Fruit fly (Drosophila melanogaster) whole organism, embryonic: Measurements from ENCODE around the gene Mink.

Experiments
- BEAF-32 ChIP-seq: fragments of 200-800 bp; sonication (Bioruptor generic); optimal IDR thresholded peaks from 3 replicates; lab custom pipeline; 2017; ENCODE audit warnings: missing biosample characterization, missing genetic modification characterization, mild to moderate bottlenecking, moderate library complexity, missing genetic modification reagents
- CG10366 ChIP-seq: fragments of 200-800 bp; sonication (Bioruptor generic); IDR thresholded peaks from 2 replicates; pipeline ENCODE4 v1.3.6; 2022; ENCODE audit warnings: missing biosample characterization, missing genetic modification characterization
- CG11504 ChIP-seq: fragments of 200-800 bp; sonication (Bioruptor generic); optimal IDR thresholded peaks from 3 replicates; lab custom pipeline; 2019; ENCODE audit warnings: missing biosample characterization, mild to moderate bottlenecking, missing genetic modification characterization, moderate library complexity
- CG12071 ChIP-seq: fragments of 200-800 bp; sonication (Bioruptor generic); optimal IDR thresholded peaks from 3 replicates; lab custom pipeline; 2018; ENCODE audit warnings: missing biosample characterization, mild to moderate bottlenecking, missing genetic modification characterization
- CG12391 ChIP-seq: fragments of 200-800 bp; sonication (Bioruptor generic); optimal IDR thresholded peaks from 3 replicates; lab custom pipeline; 2018; ENCODE audit warnings: missing biosample characterization, mild to moderate bottlenecking, missing genetic modification characterization, moderate library complexity
- CG14441 ChIP-seq: fragments of 200-800 bp; sonication (Bioruptor generic); IDR thresholded peaks from 2 replicates; pipeline ENCODE4 v1.3.6; 2022; ENCODE audit warnings: missing biosample characterization, missing genetic modification characterization
- CG14667 ChIP-seq: fragments of 200-800 bp; sonication (Bioruptor generic); IDR thresholded peaks from 2 replicates; pipeline ENCODE4 v1.3.6; 2022; ENCODE audit warnings: missing biosample characterization, missing genetic modification characterization
- CG17186 ChIP-seq: fragments of 200-800 bp; sonication (Bioruptor generic); optimal IDR thresholded peaks from 3 replicates; lab custom pipeline; 2017; ENCODE audit warnings: missing biosample characterization, missing genetic modification reagents, missing genetic modification characterization
- CG18262 ChIP-seq: fragments of 200-800 bp; optimal IDR thresholded peaks from 3 replicates; lab custom pipeline; 2019; ENCODE audit warnings: missing biosample characterization, mild to moderate bottlenecking, missing genetic modification characterization, moderate library complexity
- CG31224 ChIP-seq: fragments of 200-800 bp; sonication (Bioruptor generic); IDR thresholded peaks from 2 replicates; pipeline ENCODE4 v1.3.6; 2022; ENCODE audit warnings: missing biosample characterization, missing genetic modification characterization
- CG31441 ChIP-seq: fragments of 200-800 bp; sonication (Bioruptor generic); IDR thresholded peaks from 2 replicates; pipeline ENCODE4 v1.3.6; 2022; ENCODE audit warnings: missing biosample characterization, missing genetic modification characterization
- CG34224 ChIP-seq: fragments of 200-800 bp; sonication (Bioruptor generic); IDR thresholded peaks from 3 replicates; pipeline ENCODE4 v1.3.6; 2022; ENCODE audit warnings: missing biosample characterization, missing genetic modification characterization; ENCODE audit not compliant: partially characterized antibody
- CG3847 ChIP-seq: fragments of 200-800 bp; sonication (Bioruptor generic); IDR thresholded peaks from 2 replicates; pipeline ENCODE4 v1.3.6; 2022; ENCODE audit warnings: missing biosample characterization, missing genetic modification characterization
- CG8359 ChIP-seq: fragments of 200-800 bp; sonication (Bioruptor generic); optimal IDR thresholded peaks from 2 replicates; lab custom pipeline; 2017; ENCODE audit warnings: missing biosample characterization, mild to moderate bottlenecking, missing genetic modification characterization, borderline replicate concordance
- CG9727 ChIP-seq: fragments of 200-800 bp; sonication (Bioruptor generic); optimal IDR thresholded peaks from 3 replicates; lab custom pipeline; 2017; ENCODE audit warnings: missing biosample characterization, mild to moderate bottlenecking, missing genetic modification characterization
- E2f1 ChIP-seq: fragments of 200-800 bp; sonication (Bioruptor generic); IDR thresholded peaks from 2 replicates; pipeline ENCODE4 v1.3.6; 2022; ENCODE audit warnings: missing biosample characterization, missing genetic modification characterization
- E2f2 ChIP-seq: fragments of 200-800 bp; sonication (Bioruptor generic); IDR thresholded peaks from 2 replicates; pipeline ENCODE4 v1.3.6; 2022; ENCODE audit warnings: missing biosample characterization, missing genetic modification characterization
- Ets97D ChIP-seq: fragments of 200-800 bp; sonication (Bioruptor generic); optimal IDR thresholded peaks from 3 replicates; lab custom pipeline; 2016; ENCODE audit warnings: missing biosample characterization, missing genetic modification characterization
- H15 ChIP-seq: fragments of 200-800 bp; sonication (Bioruptor generic); IDR thresholded peaks from 3 replicates; pipeline ENCODE4 v1.3.6; 2022; ENCODE audit warnings: missing biosample characterization, missing genetic modification characterization
- Kr ChIP-seq: fragments of 200-800 bp; sonication (Bioruptor generic); optimal IDR thresholded peaks from 2 replicates; lab custom pipeline; 2017; ENCODE audit warnings: missing biosample characterization, mild to moderate bottlenecking, missing genetic modification characterization
- Lim3 ChIP-seq: fragments of 200-800 bp; sonication (Bioruptor generic); IDR thresholded peaks from 2 replicates; pipeline ENCODE4 v1.3.6; 2022; ENCODE audit warnings: missing biosample characterization, missing genetic modification characterization
- Max ChIP-seq: fragments of 200-800 bp; sonication (Bioruptor generic); optimal IDR thresholded peaks from 2 replicates; lab custom pipeline; 2016; ENCODE audit warnings: missing biosample characterization, mild to moderate bottlenecking, missing genetic modification characterization
- Nf-YA ChIP-seq: fragments of 200-800 bp; sonication (Bioruptor generic); IDR thresholded peaks from 2 replicates; pipeline ENCODE4 v1.3.6; 2022; ENCODE audit warnings: missing biosample characterization, missing genetic modification characterization
- Stat92E ChIP-seq, 3 experiments: fragments of >200 bp in 2 of 3; fragments of 200-800 bp in 1 of 3; sonication (Bioruptor generic) in 1 of 3; optimal IDR thresholded peaks; 2 replicates each; lab custom pipeline; 2017 to 2019; ENCODE audit warnings: missing biosample characterization in 3 of 3, missing genetic modification characterization in 3 of 3, mild to moderate bottlenecking in 1 of 3, moderate library complexity in 1 of 3
- az2 ChIP-seq: fragments of 200-800 bp; sonication (Bioruptor generic); optimal IDR thresholded peaks from 3 replicates; lab custom pipeline; 2016; ENCODE audit warnings: missing biosample characterization, missing genetic modification characterization
- btn ChIP-seq: fragments of 200-800 bp; sonication (Bioruptor generic); optimal IDR thresholded peaks from 2 replicates; lab custom pipeline; 2016; ENCODE audit warnings: missing biosample characterization, missing genetic modification characterization
- da ChIP-seq: fragments of 200-800 bp; sonication (Bioruptor generic); optimal IDR thresholded peaks from 2 replicates; lab custom pipeline; 2016; ENCODE audit warnings: missing biosample characterization, missing genetic modification characterization
- en ChIP-seq: fragments of 200-800 bp; sonication (Bioruptor generic); optimal IDR thresholded peaks from 2 replicates; lab custom pipeline; 2016; ENCODE audit warnings: missing biosample characterization, missing genetic modification characterization
- fu2 ChIP-seq: fragments of 200-800 bp; sonication (Bioruptor generic); optimal IDR thresholded peaks from 2 replicates; lab custom pipeline; 2016; ENCODE audit warnings: missing biosample characterization, missing genetic modification characterization
- gt ChIP-seq: fragments of 200-800 bp; sonication (Bioruptor generic); IDR thresholded peaks from 2 replicates; pipeline ENCODE4 v1.3.6; 2022; ENCODE audit warnings: missing biosample characterization, missing genetic modification characterization
- hbn ChIP-seq: fragments of 200-800 bp; sonication (Bioruptor generic); IDR thresholded peaks from 2 replicates; pipeline ENCODE4 v1.3.6; 2022; ENCODE audit warnings: missing biosample characterization, missing genetic modification characterization; ENCODE audit not compliant: partially characterized antibody
- lola ChIP-seq, 3 experiments: fragments of >200 bp in 2 of 3; fragments of 200-800 bp in 1 of 3; sonication (Bioruptor generic) in 1 of 3; optimal IDR thresholded peaks; 2 replicates each; lab custom pipeline; 2017 to 2019; ENCODE audit warnings: missing biosample characterization in 3 of 3, missing genetic modification characterization in 3 of 3, mild to moderate bottlenecking in 1 of 3, moderate library complexity in 1 of 3
- luna ChIP-seq: fragments of 200-800 bp; sonication (Bioruptor generic); optimal IDR thresholded peaks from 2 replicates; lab custom pipeline; 2016; ENCODE audit warnings: missing biosample characterization, missing genetic modification characterization
- mam ChIP-seq: fragments of 200-800 bp; sonication (Bioruptor generic); optimal IDR thresholded peaks from 3 replicates; lab custom pipeline; 2016; ENCODE audit warnings: missing biosample characterization, missing genetic modification characterization
- odd ChIP-seq: fragments of 200-800 bp; sonication (Bioruptor generic); optimal IDR thresholded peaks from 2 replicates; lab custom pipeline; 2017; ENCODE audit warnings: missing biosample characterization, mild to moderate bottlenecking, missing genetic modification characterization
- onecut ChIP-seq: fragments of 200-800 bp; sonication (Bioruptor generic); IDR thresholded peaks from 2 replicates; pipeline ENCODE4 v1.3.6; 2022; ENCODE audit warnings: missing biosample characterization, missing genetic modification characterization
- pfk ChIP-seq: fragments of 200-800 bp; sonication (Bioruptor generic); optimal IDR thresholded peaks from 2 replicates; lab custom pipeline; 2018; ENCODE audit warnings: missing biosample characterization, mild to moderate bottlenecking, missing genetic modification characterization, moderate library complexity
- pho ChIP-seq: fragments of 200-800 bp; sonication (Bioruptor generic); optimal IDR thresholded peaks from 2 replicates; lab custom pipeline; 2016; ENCODE audit warnings: missing biosample characterization, missing genetic modification characterization
- sc ChIP-seq, 3 experiments: fragments of >200 bp in 2 of 3; fragments of 200-800 bp in 1 of 3; sonication (Bioruptor generic) in 1 of 3; optimal IDR thresholded peaks; 2 replicates in 2 of 3; 3 replicates in 1 of 3; lab custom pipeline; 2017; ENCODE audit warnings: mild to moderate bottlenecking in 1 of 3, missing biosample characterization in 1 of 3, missing genetic modification characterization in 1 of 3, missing genetic modification reagents in 1 of 3
- scrt ChIP-seq: fragments of 200-800 bp; sonication (Bioruptor generic); optimal IDR thresholded peaks from 2 replicates; lab custom pipeline; 2018; ENCODE audit warnings: missing biosample characterization, mild to moderate bottlenecking, missing genetic modification characterization, moderate library complexity
- sens-2 ChIP-seq: fragments of 200-800 bp; sonication (Bioruptor generic); IDR thresholded peaks from 2 replicates; pipeline ENCODE4 v1.3.6; 2022; ENCODE audit warnings: missing biosample characterization, missing genetic modification characterization
- shn ChIP-seq: fragments of 200-800 bp; sonication (Bioruptor generic); optimal IDR thresholded peaks from 3 replicates; lab custom pipeline; 2016; ENCODE audit warnings: missing biosample characterization, missing genetic modification characterization
- slbo ChIP-seq: fragments of 200-800 bp; sonication (Bioruptor generic); IDR thresholded peaks from 2 replicates; pipeline ENCODE4 v1.3.6; 2022; ENCODE audit warnings: missing biosample characterization, missing genetic modification characterization
- stwl ChIP-seq: fragments of 200-800 bp; sonication (Bioruptor generic); optimal IDR thresholded peaks from 3 replicates; lab custom pipeline; 2018; ENCODE audit warnings: missing biosample characterization, mild to moderate bottlenecking, missing genetic modification characterization, moderate library complexity
- tna ChIP-seq: fragments of 200-800 bp; sonication (Bioruptor generic); IDR thresholded peaks from 2 replicates; pipeline ENCODE4 v1.3.6; 2022; ENCODE audit warnings: missing biosample characterization, missing genetic modification characterization; ENCODE audit not compliant: partially characterized antibody
- trh ChIP-seq: fragments of 200-800 bp; sonication (Bioruptor generic); optimal IDR thresholded peaks from 2 replicates; lab custom pipeline; 2016; ENCODE audit warnings: missing biosample characterization, missing genetic modification characterization
- unc-4 ChIP-seq: fragments of 200-800 bp; sonication (Bioruptor generic); IDR thresholded peaks from 2 replicates; pipeline ENCODE4 v1.3.6; 2022; ENCODE audit warnings: missing biosample characterization, missing genetic modification characterization; ENCODE audit not compliant: partially characterized antibody
- z ChIP-seq: fragments of 200-800 bp; sonication (Bioruptor generic); IDR thresholded peaks from 3 replicates; pipeline ENCODE4 v1.3.6; 2022; ENCODE audit warnings: missing biosample characterization, missing genetic modification characterization

The Mink gene

DNA sequence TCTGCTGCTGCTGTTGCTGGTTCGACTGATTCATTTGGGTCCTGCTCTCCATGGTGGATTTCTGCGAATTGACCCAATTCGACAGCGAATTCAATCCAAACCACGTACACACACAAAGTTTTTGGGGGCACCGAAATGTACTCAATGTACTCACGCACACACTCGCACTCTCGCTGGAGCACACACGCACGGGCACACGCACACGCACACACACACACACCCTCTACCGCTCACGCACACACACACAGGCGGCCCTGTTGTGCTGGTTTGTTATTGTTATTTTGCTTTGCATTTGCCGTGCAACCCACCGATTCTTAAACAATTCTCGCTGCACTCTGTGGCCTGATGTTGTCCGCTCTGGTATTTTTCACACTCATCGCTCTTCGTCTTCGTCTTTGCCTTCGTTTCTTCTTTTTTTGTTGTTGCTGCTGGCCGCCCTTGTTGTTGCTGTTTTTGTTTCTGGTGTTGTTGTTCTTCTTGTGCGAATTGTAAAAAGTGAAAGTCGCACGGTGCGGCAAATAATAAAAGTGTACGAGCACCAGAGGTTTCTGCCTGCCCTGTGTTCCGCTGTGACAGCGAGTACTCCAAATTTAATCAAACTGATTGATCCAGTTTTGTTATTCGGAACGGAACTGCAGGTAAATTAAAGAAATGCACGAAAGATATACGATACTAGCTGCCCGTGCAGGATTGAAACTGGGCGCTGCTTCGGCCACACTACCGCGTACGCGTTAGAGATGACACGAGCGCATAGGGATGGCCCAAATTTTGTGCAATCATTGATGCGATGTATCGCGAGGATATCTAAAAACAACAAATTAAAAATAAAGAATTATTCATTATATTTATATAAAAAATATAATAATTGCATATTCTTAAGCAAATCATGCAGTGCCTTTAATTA lies 46.1 kb upstream of the Mink start, which contains the start of gene CG3744 (continued):
- TF ChIP-seq da (no peak), trh (peak; percentile 76), BEAF-32 (GFP tag; lab: Kevin White, UChicago) (peak; percentile 92), odd (GFP tag; lab: Kevin White, UChicago) (peak; percentile 50), E2f2 (GFP tag; lab: Robert Waterston, UW) (no peak), CG12391 (tag; lab: Kevin White, UChicago) (peak; percentile 96), H15 (GFP tag; lab: Robert Waterston, UW) (peak; percentile 93), CG11504 (tag; lab: Kevin White, UChicago) (peak; percentile 88), Stat92E (GFP tag; optimal IDR thresholded peaks at IDR 0.05; lab: Kevin White, UChicago) (no peak), shn (GFP tag; lab: Kevin White, UChicago) (peak; percentile 80), lola (GFP tag; optimal IDR thresholded peaks at IDR 0.05; lab: Kevin White, UChicago) (peak in 1 of 3 experiments; percentile 88), CG17186 (GFP tag; lab: Kevin White, UChicago) (peak; percentile 55), unc-4 (GFP tag; lab: Robert Waterston, UW) (peak; percentile 93), hbn (GFP tag; lab: Robert Waterston, UW) (peak; percentile 97), slbo (GFP tag; lab: Robert Waterston, UW) (peak; percentile 99), z (peak; percentile 38; the same call in 1 of the 3 replicates), pho (GFP tag; lab: Kevin White, UChicago) (peak; percentile 58), CG9727 (GFP tag; lab: Kevin White, UChicago) (peak; percentile 88), Kr (GFP tag; lab: Kevin White, UChicago) (no peak), luna (GFP tag; lab: Kevin White, UChicago) (peak; percentile 37), mam (peak; percentile 90), pfk (GFP tag; lab: Kevin White, UChicago) (peak; percentile 56), CG14667 (GFP tag; lab: Robert Waterston, UW) (peak; percentile 92), btn (no peak), CG31224 (GFP tag; lab: Robert Waterston, UW) (peak; percentile 87), sens-2 (GFP tag; lab: Robert Waterston, UW) (peak; percentile 90), CG3847 (GFP tag; lab: Robert Waterston, UW) (peak; percentile 96), CG31441 (peak; percentile 89), onecut (GFP tag; lab: Robert Waterston, UW) (peak; percentile 88), CG14441 (GFP tag; lab: Robert Waterston, UW) (peak; percentile 94), CG12071 (GFP tag; lab: Kevin White, UChicago) (peak; percentile 69), E2f1 (peak; percentile 88), az2 (GFP tag; lab: Kevin White, UChicago) (peak; percentile 90), sc (optimal IDR thresholded peaks at IDR 0.05; lab: Kevin White, UChicago) (no peak), sc (GFP tag; optimal IDR thresholded peaks at IDR 0.05; lab: Kevin White, UChicago) (peak; percentile 64), tna (peak; percentile 88), gt (GFP tag; lab: Robert Waterston, UW) (peak; percentile 76), CG10366 (GFP tag; lab: Robert Waterston, UW) (peak; percentile 95), en (GFP tag; lab: Kevin White, UChicago) (no peak), scrt (GFP tag; lab: Kevin White, UChicago) (no peak), Nf-YA (GFP tag; lab: Robert Waterston, UW) (peak; percentile 89), CG18262 (tag; lab: Kevin White, UChicago) (peak; percentile 89), CG8359 (peak; percentile 55), CG34224 (GFP tag; lab: Robert Waterston, UW) (peak; percentile 88), Max (GFP tag; lab: Kevin White, UChicago) (peak; percentile 54), Ets97D (GFP tag; lab: Kevin White, UChicago) (peak; percentile 60), fu2 (peak; percentile 78), stwl (tag; lab: Kevin White, UChicago) (peak; percentile 29), Lim3 (GFP tag; lab: Robert Waterston, UW) (peak; percentile 70)
